Fruit fly (Drosophila melanogaster): ENCODE results near the gene CG32344.

DNA sequence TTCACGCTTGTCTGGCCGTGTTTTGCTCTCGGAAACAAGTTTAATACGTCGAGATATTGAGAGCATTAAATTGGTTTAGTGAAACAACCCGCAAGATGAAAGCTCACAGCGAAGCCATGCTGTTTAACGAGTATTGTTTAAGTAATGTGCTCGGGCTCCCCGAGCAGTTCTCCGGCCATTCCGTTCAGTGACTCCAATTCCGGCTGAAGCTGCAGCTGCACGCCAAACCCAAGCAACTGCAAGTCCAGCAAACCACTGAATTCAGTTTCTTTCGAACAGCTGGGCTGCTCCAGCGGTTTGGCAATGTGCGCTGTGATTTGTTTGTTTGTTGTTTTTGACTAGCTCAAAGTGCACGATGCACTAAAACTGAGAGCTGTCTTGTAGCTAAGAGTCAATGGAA is 9.4 kb downstream of the CG32344 start:
- TF ChIP-seq CG8478 (optimal IDR thresholded peaks at IDR 0.05) (no peak), CTCF (optimal IDR thresholded peaks at IDR 0.05) (no peak)
